Fruit fly (Drosophila melanogaster) Kc167 (cell line): ENCODE results near the gene Rabex-5.

Source experiments
- insv ChIP-seq: fragments of >200 bp; optimal IDR thresholded peaks from 3 replicates; lab custom pipeline; 2018; ENCODE audit warnings: missing external identifiers
- ttk ChIP-seq: sonication (Bioruptor generic); optimal IDR thresholded peaks from 2 replicates; lab custom pipeline; 2017; ENCODE audit warnings: missing external identifiers

DNA sequence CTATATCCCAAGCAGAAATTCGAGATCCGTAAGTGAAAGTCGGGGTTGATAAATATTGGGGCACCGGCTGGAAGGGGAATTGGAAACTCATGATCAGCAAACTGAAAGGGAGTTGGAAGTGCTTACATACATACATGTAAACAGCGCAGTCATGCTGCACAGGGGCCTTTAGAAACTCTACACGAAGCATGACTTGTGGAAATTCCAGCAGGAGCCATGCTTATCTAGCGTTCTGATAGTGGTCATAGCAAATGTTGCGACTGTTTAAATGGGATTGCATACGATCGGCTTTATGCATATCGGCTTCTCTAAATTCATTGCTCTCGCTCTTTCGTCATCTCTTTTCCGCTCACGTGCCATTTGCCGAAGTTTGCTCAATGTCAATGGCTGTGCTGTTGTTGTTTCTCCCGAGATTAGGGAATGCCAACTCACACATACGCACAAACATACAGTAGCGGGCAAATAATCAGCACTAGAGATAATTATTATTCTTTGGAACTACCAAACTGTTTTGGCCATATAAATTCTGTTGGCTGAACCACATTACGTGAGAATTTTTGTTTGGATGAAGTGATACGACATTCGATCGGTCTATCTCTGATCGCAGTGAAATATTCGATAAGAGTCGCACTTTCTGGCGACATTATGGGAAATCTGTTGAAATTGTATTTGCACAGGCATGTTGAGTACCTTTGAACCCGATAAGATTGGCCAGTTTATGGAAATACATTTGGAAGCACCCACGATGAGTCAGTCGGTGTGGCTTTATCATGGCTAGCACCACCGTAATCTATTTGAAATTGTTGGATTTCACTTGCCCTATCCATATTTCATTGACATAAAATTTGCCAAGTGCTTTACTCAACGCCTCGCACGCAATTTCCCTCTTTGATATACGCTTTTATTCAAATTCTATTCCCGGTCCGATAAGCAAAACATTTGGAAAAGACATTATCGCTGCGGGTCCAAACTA lies 40.6 kb downstream of the Rabex-5 start:
- TF ChIP-seq insv (lab: Kevin White, UChicago) (no peak), ttk (lab: Kevin White, UChicago) (no peak)
